Worm (Caenorhabditis elegans): ENCODE data around the gene ztf-17.

- TF ChIP-seq hnd-1 (tag; optimal IDR thresholded peaks at IDR 0.05) (no peak), hmg-4 (GFP tag; optimal IDR thresholded peaks at IDR 0.05) (no peak), ama-1 (optimal IDR thresholded peaks at IDR 0.05) (no peak), flt-1 (GFP tag; IDR thresholded peaks at IDR 0.05) (no peak), hmbx-1 (tag; optimal IDR thresholded peaks at IDR 0.05) (no peak), scrt-1 (GFP tag; IDR thresholded peaks at IDR 0.05) (no peak), tbx-11 (GFP tag; IDR thresholded peaks at IDR 0.05) (no peak), ets-7 (tag; optimal IDR thresholded peaks at IDR 0.05) (no peak), pes-1 (GFP tag; IDR thresholded peaks at IDR 0.05) (no peak), ceh-36 (tag; optimal IDR thresholded peaks at IDR 0.05) (no peak)
These were observed 50.6 kb downstream of the ztf-17 start for ce11 chrII:7819359-7819758.
